Fruit fly (Drosophila melanogaster) ovary, adult (tissue): ENCODE results near the gene CG15425.

ENCODE experiments used
- CG17801 ChIP-seq: fragments of 200-800 bp; optimal IDR thresholded peaks from 2 replicates; lab custom pipeline; 2019; ENCODE audit warnings: missing biosample characterization, mild to moderate bottlenecking, missing genetic modification characterization, moderate library complexity; ENCODE audit not compliant: partially characterized antibody

The CG15425 gene

dm6 chr2L:4281224-4281623 lies 23.9 kb downstream of the CG15425 start, which contains the start of gene Art2:
Art2 (minus strand) TSS chr2L:4281324.
- TF ChIP-seq CG17801 (GFP tag; lab: Kevin White, UChicago): no peak

dm6 chr2L:4281810-4282209 lies 24.4 kb downstream of the CG15425 start:
- no peak for TF ChIP-seq CG17801 (GFP tag; lab: Kevin White, UChicago)

- TF ChIP-seq CG17801 (GFP tag; lab: Kevin White, UChicago): no peak
These were observed 24.9 kb downstream of the CG15425 start for dm6 chr2L:4282339-4282680.

dm6 chr2L:4282681-4283343 lies 25.4 kb downstream of the CG15425 start, which contains the start of gene tutl:
tutl (plus strand) TSS chr2L:4283148.
- no peak for TF ChIP-seq CG17801 (GFP tag; lab: Kevin White, UChicago)

dm6 chr2L:4286014-4286527 lies 28.7 kb downstream of the CG15425 start:
- TF ChIP-seq CG17801 (GFP tag; lab: Kevin White, UChicago): no peak

dm6 chr2L:4286675-4287074 lies 29.3 kb downstream of the CG15425 start:
- no peak for TF ChIP-seq CG17801 (GFP tag; lab: Kevin White, UChicago)

dm6 chr2L:4287076-4287475 lies 29.7 kb downstream of the CG15425 start:
- no peak for TF ChIP-seq CG17801 (GFP tag; lab: Kevin White, UChicago)

- no peak for TF ChIP-seq CG17801 (GFP tag; lab: Kevin White, UChicago)
These were observed 35.2 kb downstream of the CG15425 start for dm6 chr2L:4292560-4292959.

- TF ChIP-seq CG17801 (GFP tag; lab: Kevin White, UChicago): no peak
These were observed 38.3 kb downstream of the CG15425 start for dm6 chr2L:4295653-4296052.

dm6 chr2L:4296887-4297286 lies 39.5 kb downstream of the CG15425 start:
- TF ChIP-seq CG17801 (GFP tag; lab: Kevin White, UChicago): no peak
